Fruit fly (Drosophila melanogaster) whole organism, embryonic: ENCODE results near the gene Osi18.

Experiments
- Atf3 ChIP-seq: fragments of 200-800 bp; sonication (Bioruptor generic); optimal IDR thresholded peaks from 3 replicates; lab custom pipeline; 2016; ENCODE audit warnings: missing biosample characterization, missing genetic modification characterization
- Bteb2 ChIP-seq: fragments of 200-800 bp; sonication (Bioruptor generic); optimal IDR thresholded peaks from 2 replicates; lab custom pipeline; 2016; ENCODE audit warnings: missing biosample characterization, missing genetic modification characterization
- CG1024 ChIP-seq: fragments of 200-800 bp; sonication (Bioruptor generic); IDR thresholded peaks from 2 replicates; pipeline ENCODE4 v1.3.6; 2022; ENCODE audit warnings: missing biosample characterization, missing genetic modification characterization
- CG10462 ChIP-seq: fragments of 200-800 bp; sonication (Bioruptor generic); optimal IDR thresholded peaks from 2 replicates; lab custom pipeline; 2016; ENCODE audit warnings: missing biosample characterization, missing genetic modification characterization
- CG10543 ChIP-seq: fragments of 200-800 bp; sonication (Bioruptor generic); optimal IDR thresholded peaks from 3 replicates; lab custom pipeline; 2017; ENCODE audit warnings: missing biosample characterization, mild to moderate bottlenecking, missing genetic modification characterization, moderate library complexity
- CG11247 ChIP-seq: fragments of 200-800 bp; sonication (Bioruptor generic); IDR thresholded peaks from 2 replicates; pipeline ENCODE4 v1.3.6; 2022; ENCODE audit warnings: missing biosample characterization, missing genetic modification characterization
- CG11696 ChIP-seq: fragments of 200-800 bp; sonication (Bioruptor generic); IDR thresholded peaks from 2 replicates; pipeline ENCODE4 v1.3.6; 2022; ENCODE audit warnings: missing biosample characterization, missing genetic modification characterization
- CG12769 ChIP-seq: fragments of 200-800 bp; sonication (Bioruptor generic); optimal IDR thresholded peaks from 2 replicates; lab custom pipeline; 2019; ENCODE audit warnings: missing biosample characterization, mild to moderate bottlenecking, missing genetic modification characterization, moderate library complexity
- CG12942 ChIP-seq: fragments of 200-800 bp; sonication (Bioruptor generic); optimal IDR thresholded peaks from 3 replicates; lab custom pipeline; 2016; ENCODE audit warnings: missing biosample characterization, missing genetic modification characterization
- CG13123 ChIP-seq: fragments of 200-800 bp; sonication (Bioruptor generic); optimal IDR thresholded peaks from 2 replicates; lab custom pipeline; 2016; ENCODE audit warnings: missing biosample characterization, missing genetic modification characterization
- CG15696 ChIP-seq: fragments of 200-800 bp; sonication (Bioruptor generic); optimal IDR thresholded peaks from 2 replicates; lab custom pipeline; 2019; ENCODE audit warnings: missing biosample characterization, mild to moderate bottlenecking, missing genetic modification characterization, moderate library complexity
- CG16779 ChIP-seq: fragments of 200-800 bp; sonication (Bioruptor generic); IDR thresholded peaks from 2 replicates; pipeline ENCODE4 v1.3.6; 2022; ENCODE audit warnings: missing biosample characterization, missing genetic modification characterization
- CG17328 ChIP-seq: fragments of 200-800 bp; sonication (Bioruptor generic); IDR thresholded peaks from 2 replicates; pipeline ENCODE4 v1.3.6; 2022; ENCODE audit warnings: missing biosample characterization, missing genetic modification characterization
- CG18764 ChIP-seq: fragments of 200-800 bp; sonication (Bioruptor generic); optimal IDR thresholded peaks from 3 replicates; lab custom pipeline; 2016; ENCODE audit warnings: missing biosample characterization, missing genetic modification characterization
- CG2116 ChIP-seq: fragments of 200-800 bp; sonication (Bioruptor generic); optimal IDR thresholded peaks from 3 replicates; lab custom pipeline; 2018; ENCODE audit warnings: missing biosample characterization, mild to moderate bottlenecking, missing genetic modification characterization
- CG3163 ChIP-seq: fragments of 200-800 bp; sonication (Bioruptor generic); optimal IDR thresholded peaks from 3 replicates; lab custom pipeline; 2016; ENCODE audit warnings: missing biosample characterization, missing genetic modification characterization
- CG3838 ChIP-seq: fragments of 200-800 bp; sonication (Bioruptor generic); optimal IDR thresholded peaks from 3 replicates; lab custom pipeline; 2016; ENCODE audit warnings: missing biosample characterization, missing genetic modification characterization
- CG3995 ChIP-seq: fragments of 200-800 bp; sonication (Bioruptor generic); optimal IDR thresholded peaks from 3 replicates; lab custom pipeline; 2016; ENCODE audit warnings: missing biosample characterization, missing genetic modification characterization
- CG4360 ChIP-seq: fragments of 200-800 bp; sonication (Bioruptor generic); IDR thresholded peaks from 2 replicates; pipeline ENCODE4 v1.3.6; 2022; ENCODE audit warnings: missing biosample characterization, missing genetic modification characterization
- CG4424 ChIP-seq: fragments of 200-800 bp; sonication (Bioruptor generic); optimal IDR thresholded peaks from 3 replicates; lab custom pipeline; 2016; ENCODE audit warnings: missing biosample characterization, missing genetic modification characterization
- CG4820 ChIP-seq: fragments of 200-800 bp; sonication (Bioruptor generic); optimal IDR thresholded peaks from 3 replicates; lab custom pipeline; 2016; ENCODE audit warnings: missing biosample characterization, missing genetic modification characterization
- CG6813 ChIP-seq: fragments of 200-800 bp; sonication (Bioruptor generic); optimal IDR thresholded peaks from 2 replicates; lab custom pipeline; 2017; ENCODE audit warnings: missing biosample characterization, missing genetic modification characterization, mild to moderate bottlenecking, moderate library complexity, missing genetic modification reagents
- CG7987 ChIP-seq: fragments of 200-800 bp; sonication (Bioruptor generic); optimal IDR thresholded peaks from 2 replicates; lab custom pipeline; 2018; ENCODE audit warnings: missing biosample characterization, mild to moderate bottlenecking, missing genetic modification characterization, moderate library complexity
- D19B ChIP-seq: fragments of 200-800 bp; sonication (Bioruptor generic); optimal IDR thresholded peaks from 2 replicates; lab custom pipeline; 2017; ENCODE audit warnings: missing biosample characterization, mild to moderate bottlenecking, missing genetic modification characterization
- Dad ChIP-seq: fragments of 200-800 bp; sonication (Bioruptor generic); optimal IDR thresholded peaks from 3 replicates; lab custom pipeline; 2016; ENCODE audit warnings: missing biosample characterization, missing genetic modification characterization
- Dfd ChIP-seq, 2 experiments: fragments of >200 bp; optimal IDR thresholded peaks; 2 replicates each; lab custom pipeline; 2017; ENCODE audit warnings: missing biosample characterization in 2 of 2, missing genetic modification characterization in 2 of 2
- HHEX ChIP-seq: fragments of 200-800 bp; sonication (Bioruptor generic); optimal IDR thresholded peaks from 3 replicates; lab custom pipeline; 2017; ENCODE audit warnings: missing biosample characterization, mild to moderate bottlenecking, missing genetic modification characterization, missing genetic modification reagents
- Hmr ChIP-seq: fragments of 200-800 bp; sonication (Bioruptor generic); optimal IDR thresholded peaks from 3 replicates; lab custom pipeline; 2017; ENCODE audit warnings: mild to moderate bottlenecking, missing biosample characterization, missing genetic modification reagents, missing genetic modification characterization
- Hr78 ChIP-seq, 2 experiments: fragments of 200-800 bp in 1 of 2; fragments of >200 bp in 1 of 2; sonication (Bioruptor generic) in 1 of 2; optimal IDR thresholded peaks; 2 replicates each; lab custom pipeline; 2017 to 2019; ENCODE audit warnings: missing biosample characterization in 2 of 2, missing genetic modification characterization in 2 of 2, mild to moderate bottlenecking in 1 of 2, moderate library complexity in 1 of 2
- Med ChIP-seq: fragments of 200-800 bp; sonication (Bioruptor generic); peaks from one replicate; lab custom pipeline; 2016; ENCODE audit warnings: missing biosample characterization, missing genetic modification characterization, mild to moderate bottlenecking, inconsistent platforms, moderate library complexity
- Meics ChIP-seq: fragments of 200-800 bp; sonication (Bioruptor generic); optimal IDR thresholded peaks from 2 replicates; lab custom pipeline; 2017; ENCODE audit warnings: missing biosample characterization, mild to moderate bottlenecking, missing genetic modification characterization
- NC2β ChIP-seq: fragments of 200-800 bp; sonication (Bioruptor generic); optimal IDR thresholded peaks from 2 replicates; lab custom pipeline; 2016; ENCODE audit warnings: missing biosample characterization, missing genetic modification characterization
- Ssrp ChIP-seq: fragments of 200-800 bp; sonication (Bioruptor generic); optimal IDR thresholded peaks from 2 replicates; lab custom pipeline; 2018; ENCODE audit warnings: missing biosample characterization, mild to moderate bottlenecking, missing genetic modification characterization, moderate library complexity
- Stat92E ChIP-seq, 3 experiments: fragments of >200 bp in 2 of 3; fragments of 200-800 bp in 1 of 3; sonication (Bioruptor generic) in 1 of 3; optimal IDR thresholded peaks; 2 replicates each; lab custom pipeline; 2017 to 2019; ENCODE audit warnings: missing biosample characterization in 3 of 3, missing genetic modification characterization in 3 of 3, mild to moderate bottlenecking in 1 of 3, moderate library complexity in 1 of 3
- YL-1 ChIP-seq: fragments of 200-800 bp; sonication (Bioruptor generic); optimal IDR thresholded peaks from 3 replicates; lab custom pipeline; 2017; ENCODE audit warnings: missing biosample characterization, mild to moderate bottlenecking, missing genetic modification characterization
- ato ChIP-seq: fragments of 200-800 bp; sonication (Bioruptor generic); IDR thresholded peaks from 2 replicates; pipeline ENCODE4 v1.3.6; 2022; ENCODE audit warnings: missing biosample characterization, missing genetic modification characterization; ENCODE audit not compliant: partially characterized antibody
- bcd ChIP-seq: fragments of 200-800 bp; sonication (Bioruptor generic); optimal IDR thresholded peaks from 2 replicates; lab custom pipeline; 2017; ENCODE audit warnings: missing biosample characterization, mild to moderate bottlenecking, missing genetic modification characterization
- btn ChIP-seq: fragments of 200-800 bp; sonication (Bioruptor generic); optimal IDR thresholded peaks from 2 replicates; lab custom pipeline; 2016; ENCODE audit warnings: missing biosample characterization, missing genetic modification characterization
- croc ChIP-seq: fragments of 200-800 bp; sonication (Bioruptor generic); conservative IDR thresholded peaks from 3 replicates; pipeline ENCODE4 v1.3.6; 2022; ENCODE audit warnings: missing biosample characterization, missing genetic modification characterization
- cwo ChIP-seq: fragments of 200-800 bp; sonication (Bioruptor generic); optimal IDR thresholded peaks from 3 replicates; lab custom pipeline; 2017; ENCODE audit warnings: missing biosample characterization, missing genetic modification characterization, mild to moderate bottlenecking, moderate library complexity, missing genetic modification reagents
- fd102C ChIP-seq: fragments of 200-800 bp; sonication (Bioruptor generic); optimal IDR thresholded peaks from 2 replicates; lab custom pipeline; 2018; ENCODE audit warnings: missing biosample characterization, mild to moderate bottlenecking, missing genetic modification characterization, moderate library complexity
- gcm ChIP-seq: fragments of 200-800 bp; sonication (Bioruptor generic); optimal IDR thresholded peaks from 2 replicates; lab custom pipeline; 2019; ENCODE audit warnings: missing biosample characterization, mild to moderate bottlenecking, missing genetic modification characterization, moderate library complexity
- lab ChIP-seq: fragments of 200-800 bp; sonication (Bioruptor generic); optimal IDR thresholded peaks from 3 replicates; lab custom pipeline; 2017; ENCODE audit warnings: missing biosample characterization, missing genetic modification characterization, mild to moderate bottlenecking, moderate library complexity, missing genetic modification reagents
- lov ChIP-seq, 2 experiments: fragments of 200-800 bp in 1 of 2; fragments of >200 bp in 1 of 2; sonication (Bioruptor generic) in 1 of 2; IDR thresholded peaks in 1 of 2; optimal IDR thresholded peaks in 1 of 2; 2 replicates in 1 of 2; 3 replicates in 1 of 2; pipeline versions ENCODE4 v1.3.6 to Lab custom; 2017 to 2022; ENCODE audit warnings: missing biosample characterization in 1 of 2, missing genetic modification characterization in 1 of 2
- phol ChIP-seq: fragments of 200-800 bp; sonication (Bioruptor generic); optimal IDR thresholded peaks from 3 replicates; lab custom pipeline; 2018; ENCODE audit warnings: missing biosample characterization, mild to moderate bottlenecking, missing genetic modification characterization, moderate library complexity
- sima ChIP-seq: fragments of 200-800 bp; sonication (Bioruptor generic); optimal IDR thresholded peaks from 2 replicates; lab custom pipeline; 2016; ENCODE audit warnings: missing biosample characterization, missing genetic modification characterization
- so ChIP-seq: fragments of 200-800 bp; sonication (Bioruptor generic); IDR thresholded peaks from 3 replicates; pipeline ENCODE4 v1.3.6; 2022; ENCODE audit warnings: missing biosample characterization, missing genetic modification characterization
- tin ChIP-seq: fragments of 200-800 bp; sonication (Bioruptor generic); optimal IDR thresholded peaks from 3 replicates; lab custom pipeline; 2016; ENCODE audit warnings: missing biosample characterization, missing genetic modification characterization
- usp ChIP-seq: fragments of >200 bp; optimal IDR thresholded peaks from 2 replicates; lab custom pipeline; 2017; ENCODE audit warnings: missing biosample characterization, missing genetic modification characterization
- vvl ChIP-seq: fragments of 200-800 bp; sonication (Bioruptor generic); IDR thresholded peaks from 2 replicates; pipeline ENCODE4 v1.3.6; 2022; ENCODE audit warnings: missing biosample characterization, missing genetic modification characterization
- zen ChIP-seq: fragments of 200-800 bp; sonication (Bioruptor generic); optimal IDR thresholded peaks from 3 replicates; lab custom pipeline; 2018; ENCODE audit warnings: missing biosample characterization, mild to moderate bottlenecking, missing genetic modification characterization, moderate library complexity

Osi18 gene

dm6 chr3R:6380129-6380528 lies 50.1 kb downstream of the Osi18 start, which contains the start of the genes CG1024 and TfIIFalpha (continued):
- TF ChIP-seq Ssrp (tag; lab: Kevin White, UChicago) = no peak
- peak in 1 of 3 experiments; percentile 24 for TF ChIP-seq Stat92E (GFP tag; optimal IDR thresholded peaks at IDR 0.05; lab: Kevin White, UChicago)
- no peak for TF ChIP-seq lab (GFP tag; lab: Kevin White, UChicago)
- TF ChIP-seq CG3995 (GFP tag; lab: Kevin White, UChicago) = peak; percentile 98
- no peak for TF ChIP-seq CG11247 (GFP tag; lab: Robert Waterston, UW)
- no peak for TF ChIP-seq tin
- no peak for TF ChIP-seq Dad
- TF ChIP-seq CG6813 (GFP tag; lab: Kevin White, UChicago) = no peak
- TF ChIP-seq CG18764 = no peak
- TF ChIP-seq lov (optimal IDR thresholded peaks at IDR 0.05; lab: Kevin White, UChicago) = no peak
- TF ChIP-seq lov (GFP tag; IDR thresholded peaks at IDR 0.05; lab: Robert Waterston, UW) = no peak
- no peak for TF ChIP-seq CG4360
- TF ChIP-seq D19B (GFP tag; lab: Kevin White, UChicago) = no peak
- TF ChIP-seq CG11696 (GFP tag; lab: Robert Waterston, UW) = no peak
- no peak for TF ChIP-seq so (GFP tag; lab: Robert Waterston, UW)
- no peak for TF ChIP-seq cwo
- no peak for TF ChIP-seq gcm (GFP tag; lab: Kevin White, UChicago)
- TF ChIP-seq CG2116 (GFP tag; lab: Kevin White, UChicago) = peak; percentile 90
- no peak for TF ChIP-seq sima (GFP tag; lab: Kevin White, UChicago)
- no peak for TF ChIP-seq bcd (GFP tag; lab: Kevin White, UChicago)
- no peak for TF ChIP-seq zen (tag; lab: Kevin White, UChicago)
- TF ChIP-seq CG10543 (GFP tag; lab: Kevin White, UChicago) = no peak
- no peak for TF ChIP-seq CG3163
- peak; percentile 44 for TF ChIP-seq YL-1 (GFP tag; lab: Kevin White, UChicago)
- no peak for TF ChIP-seq CG17328 (GFP tag; lab: Robert Waterston, UW)
- TF ChIP-seq CG15696 (tag; lab: Kevin White, UChicago) = no peak
- no peak for TF ChIP-seq CG13123
- TF ChIP-seq Med = peak; percentile 49
- TF ChIP-seq HHEX (GFP tag; lab: Kevin White, UChicago) = no peak
- TF ChIP-seq Hmr = no peak
- no peak for TF ChIP-seq CG3838 (GFP tag; lab: Kevin White, UChicago)
- peak; percentile 88 for TF ChIP-seq ato
- no peak for TF ChIP-seq CG12942 (GFP tag; lab: Kevin White, UChicago)
- no peak for TF ChIP-seq CG1024
- TF ChIP-seq phol (tag; lab: Kevin White, UChicago) = peak; percentile 50
- TF ChIP-seq fd102C (GFP tag; lab: Kevin White, UChicago) = no peak
- TF ChIP-seq CG4820 (GFP tag; lab: Kevin White, UChicago) = no peak
- no peak for TF ChIP-seq CG16779 (GFP tag; lab: Robert Waterston, UW)
- no peak for TF ChIP-seq usp (GFP tag; lab: Kevin White, UChicago)
- TF ChIP-seq NC2β = no peak
- no peak for TF ChIP-seq vvl (GFP tag; lab: Robert Waterston, UW)
- TF ChIP-seq CG4424 (GFP tag; lab: Kevin White, UChicago) = no peak
- TF ChIP-seq CG7987 = no peak
- TF ChIP-seq croc = no peak
- no peak for TF ChIP-seq Bteb2
- no peak for TF ChIP-seq CG12769
- TF ChIP-seq btn = no peak
- no peak for TF ChIP-seq Meics (GFP tag; lab: Kevin White, UChicago)
- TF ChIP-seq Atf3 = no peak
- no peak for TF ChIP-seq Hr78 (GFP tag; optimal IDR thresholded peaks at IDR 0.05; lab: Kevin White, UChicago)
- TF ChIP-seq CG10462 = no peak
- no peak for TF ChIP-seq Dfd (GFP tag; optimal IDR thresholded peaks at IDR 0.05; lab: Kevin White, UChicago)
